Worm (Caenorhabditis elegans) whole organism, early embryonic: ENCODE results near the gene gpdh-2.

Experiments
- ama-1 ChIP-seq: fragments of 150-350 bp; optimal IDR thresholded peaks from 2 replicates; lab custom pipeline; 2014
- ceh-36 ChIP-seq: sonication (generic microtip); optimal IDR thresholded peaks from 2 replicates; lab custom pipeline; 2016; ENCODE audit warnings: missing genetic modification characterization, inconsistent platforms, missing compliant biosample characterization
- ets-7 ChIP-seq: sonication (generic microtip); optimal IDR thresholded peaks from 2 replicates; lab custom pipeline; 2016; ENCODE audit warnings: missing genotype, missing genetic modification characterization, missing compliant biosample characterization
- flt-1 ChIP-seq: fragments of 200-800 bp; sonication (Bioruptor generic); IDR thresholded peaks from 2 replicates; pipeline ENCODE4 v1.3.6; 2022; ENCODE audit warnings: missing genetic modification characterization, missing compliant biosample characterization
- hmbx-1 ChIP-seq: sonication (generic microtip); optimal IDR thresholded peaks from 2 replicates; lab custom pipeline; 2016; ENCODE audit warnings: mild to moderate bottlenecking, missing genetic modification characterization, missing compliant biosample characterization
- hmg-4 ChIP-seq: fragments of 200-800 bp; sonication (Bioruptor generic); optimal IDR thresholded peaks from 2 replicates; lab custom pipeline; 2018; ENCODE audit warnings: mild to moderate bottlenecking, missing genetic modification characterization, missing compliant biosample characterization
- hnd-1 ChIP-seq: sonication (generic microtip); optimal IDR thresholded peaks from 2 replicates; lab custom pipeline; 2016; ENCODE audit warnings: missing genetic modification characterization, missing compliant biosample characterization
- scrt-1 ChIP-seq: fragments of 200-800 bp; sonication (Bioruptor generic); IDR thresholded peaks from 2 replicates; pipeline ENCODE4 v1.3.6; 2022; ENCODE audit warnings: missing genetic modification characterization, missing compliant biosample characterization
- sea-1 ChIP-seq: fragments of 200-800 bp; sonication (Bioruptor generic); conservative IDR thresholded peaks from 2 replicates; pipeline ENCODE4 v1.3.6; 2022; ENCODE audit warnings: missing genetic modification characterization, missing compliant biosample characterization
- tbx-11 ChIP-seq: fragments of 200-800 bp; sonication (Bioruptor generic); IDR thresholded peaks from 2 replicates; pipeline ENCODE4 v1.3.6; 2022; ENCODE audit warnings: missing genetic modification characterization, missing compliant biosample characterization
- tra-4 ChIP-seq: sonication (generic microtip); optimal IDR thresholded peaks from 2 replicates; lab custom pipeline; 2017; ENCODE audit warnings: missing genetic modification characterization, missing compliant biosample characterization

DNA sequence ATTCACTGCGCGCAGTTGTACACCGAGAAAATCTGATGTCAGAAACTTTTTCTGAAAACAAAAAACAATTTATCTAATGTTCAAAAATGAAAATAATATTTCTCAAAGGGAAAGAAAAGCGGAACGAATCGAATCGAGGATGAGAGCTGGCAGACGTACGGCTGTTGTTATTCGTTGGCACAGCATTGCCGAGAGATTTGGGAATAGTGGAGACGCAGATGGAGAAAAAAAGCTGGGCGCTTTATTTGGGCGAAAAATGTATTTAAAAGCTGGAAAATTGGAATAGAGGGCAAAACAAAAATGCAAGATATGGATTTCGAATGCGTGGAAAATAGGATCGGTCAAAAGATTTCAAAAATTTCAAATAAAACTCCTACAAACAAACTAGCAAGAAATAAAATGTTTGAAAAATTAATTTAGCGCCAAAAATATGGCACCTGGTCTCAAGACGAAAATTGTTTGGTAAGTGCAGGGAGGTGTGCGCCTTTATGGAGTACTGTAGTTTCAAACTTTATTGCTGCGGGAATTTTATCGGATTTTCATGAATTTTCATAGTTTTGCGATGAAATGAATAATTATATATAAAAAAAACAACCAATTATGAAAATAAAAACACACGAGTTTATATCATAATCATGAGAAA lies at the start of gene gpdh-2:
- no peak for TF ChIP-seq tra-4 (tag; lab: Kevin White, UChicago)
- TF ChIP-seq flt-1: no peak
- TF ChIP-seq tbx-11 (GFP tag; lab: Robert Waterston, UW): no peak
- TF ChIP-seq sea-1 (GFP tag; lab: Robert Waterston, UW): no peak
- no peak for TF ChIP-seq ama-1 (lab: Kevin White, UChicago)
- no peak for TF ChIP-seq hmbx-1 (tag; lab: Kevin White, UChicago)
- no peak for TF ChIP-seq ets-7 (tag; lab: Kevin White, UChicago)
- TF ChIP-seq hmg-4 (GFP tag; lab: Kevin White, UChicago): no peak
- TF ChIP-seq hnd-1 (tag; lab: Kevin White, UChicago): no peak
- TF ChIP-seq scrt-1 (GFP tag; lab: Robert Waterston, UW): no peak
- TF ChIP-seq ceh-36 (tag; lab: Kevin White, UChicago): no peak
